Worm (Caenorhabditis elegans): Measurements from ENCODE around the gene C31H2.4.

C31H2.4 gene

DNA sequence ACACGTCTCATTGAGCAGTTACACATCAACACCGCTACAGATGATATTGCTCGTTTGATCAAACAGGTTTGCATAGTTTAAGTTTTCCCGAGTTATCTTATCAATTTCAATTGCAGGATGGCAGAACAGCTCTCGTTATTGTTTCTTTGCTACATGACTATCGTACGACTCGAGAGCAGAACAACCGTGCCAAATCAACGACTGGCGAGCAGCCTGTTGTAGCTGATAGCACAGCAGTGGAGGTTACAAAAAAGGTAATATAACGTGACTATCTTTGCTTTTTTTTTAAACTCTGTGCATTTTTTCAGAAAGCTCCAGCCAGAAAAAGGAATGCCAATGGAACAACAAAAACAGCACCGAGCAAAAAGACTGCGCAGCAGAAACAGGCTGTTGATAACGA lies 42.9 kb upstream of the C31H2.4 start:
- no peak for TF ChIP-seq nhr-12 (tag; optimal IDR thresholded peaks at IDR 0.05)
- TF ChIP-seq unc-120 (tag; optimal IDR thresholded peaks at IDR 0.05; ENCODE audit: poor library complexity, severe bottlenecking), result no peak
- TF ChIP-seq mls-2 (tag; optimal IDR thresholded peaks at IDR 0.05), result no peak
- TF ChIP-seq drap-1 (GFP tag; optimal IDR thresholded peaks at IDR 0.05), result no peak
- no peak for TF ChIP-seq sem-2 (GFP tag; optimal IDR thresholded peaks at IDR 0.05)
- no peak for TF ChIP-seq sptf-1 (tag; optimal IDR thresholded peaks at IDR 0.05)
- no peak for TF ChIP-seq unc-39 (tag; optimal IDR thresholded peaks at IDR 0.05)
- no peak for TF ChIP-seq snpc-4 (tag; optimal IDR thresholded peaks at IDR 0.05)

- TF ChIP-seq unc-120 (tag; optimal IDR thresholded peaks at IDR 0.05; ENCODE audit: poor library complexity, severe bottlenecking) (no peak), ceh-39 (tag; optimal IDR thresholded peaks at IDR 0.05) (no peak), ceh-43 (GFP tag; optimal IDR thresholded peaks at IDR 0.05) (no peak), lin-13 (tag; optimal IDR thresholded peaks at IDR 0.05) (no peak), nhr-237 (tag; optimal IDR thresholded peaks at IDR 0.05) (no peak), M03D4.4 (tag; optimal IDR thresholded peaks at IDR 0.05) (no peak), zip-8 (tag; optimal IDR thresholded peaks at IDR 0.05) (no peak), snpc-4 (tag; optimal IDR thresholded peaks at IDR 0.05) (no peak), unc-39 (tag; optimal IDR thresholded peaks at IDR 0.05) (no peak), ztf-11 (tag; optimal IDR thresholded peaks at IDR 0.05) (no peak), ces-1 (GFP tag; optimal IDR thresholded peaks at IDR 0.05) (no peak), pha-4 (tag; optimal IDR thresholded peaks at IDR 0.05) (no peak), sptf-1 (tag; optimal IDR thresholded peaks at IDR 0.05) (no peak)
Measured at ce11 chrX:5201860-5202259, 42.4 kb upstream of the C31H2.4 start.

- TF ChIP-seq drap-1 (GFP tag; optimal IDR thresholded peaks at IDR 0.05) (no peak), hlh-1 (tag; optimal IDR thresholded peaks at IDR 0.05) (peak; percentile 59), nhr-28 (tag; optimal IDR thresholded peaks at IDR 0.05) (no peak), unc-39 (tag; optimal IDR thresholded peaks at IDR 0.05) (no peak), unc-62 (GFP tag; optimal IDR thresholded peaks at IDR 0.05) (peak; percentile 35), lsy-2 (tag; optimal IDR thresholded peaks at IDR 0.05) (no peak), blmp-1 (tag; optimal IDR thresholded peaks at IDR 0.05) (no peak), flh-1 (GFP tag; optimal IDR thresholded peaks at IDR 0.05) (no peak), elt-3 (tag; optimal IDR thresholded peaks at IDR 0.05) (no peak), sem-2 (GFP tag; optimal IDR thresholded peaks at IDR 0.05) (no peak), ces-1 (GFP tag; optimal IDR thresholded peaks at IDR 0.05) (no peak), ceh-43 (GFP tag; optimal IDR thresholded peaks at IDR 0.05) (no peak)
Measured at ce11 chrX:5199825-5200373, 40.4 kb upstream of the C31H2.4 start.

- TF ChIP-seq zip-8 (tag; optimal IDR thresholded peaks at IDR 0.05), result no peak
- no peak for TF ChIP-seq ces-1 (GFP tag; optimal IDR thresholded peaks at IDR 0.05)
- TF ChIP-seq bed-3 (GFP tag; optimal IDR thresholded peaks at IDR 0.05), result no peak
- TF ChIP-seq cnd-1 (tag; optimal IDR thresholded peaks at IDR 0.05), result no peak
- TF ChIP-seq unc-120 (tag; optimal IDR thresholded peaks at IDR 0.05; ENCODE audit: poor library complexity, severe bottlenecking), result no peak
- TF ChIP-seq nhr-28 (tag; optimal IDR thresholded peaks at IDR 0.05), result no peak
Measured at ce11 chrX:5199245-5199644, 39.8 kb upstream of the C31H2.4 start.

DNA sequence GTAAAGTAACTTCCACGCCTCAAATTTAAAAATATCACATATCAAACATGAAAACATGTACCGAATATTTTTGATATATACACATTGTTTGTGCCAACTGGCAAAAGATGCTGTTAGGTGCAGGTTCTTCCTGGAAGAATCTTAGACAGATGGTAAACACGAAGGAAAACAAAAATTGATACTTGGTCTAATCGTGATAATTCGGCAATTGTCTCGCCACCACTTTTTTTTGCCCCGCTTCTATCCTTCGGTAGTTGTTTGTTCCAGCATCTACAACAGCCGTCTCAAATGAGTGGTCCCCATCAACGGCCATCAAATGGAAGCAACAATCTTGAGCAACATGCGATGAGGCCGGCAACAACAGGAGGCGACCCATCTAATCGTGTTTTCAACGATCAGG lies 38.0 kb upstream of the C31H2.4 start:
- TF ChIP-seq mab-5 (tag; optimal IDR thresholded peaks at IDR 0.05), result no peak
- no peak for TF ChIP-seq nhr-237 (tag; optimal IDR thresholded peaks at IDR 0.05)
- no peak for TF ChIP-seq flh-1 (GFP tag; optimal IDR thresholded peaks at IDR 0.05)
- TF ChIP-seq blmp-1 (tag; optimal IDR thresholded peaks at IDR 0.05), result no peak
- no peak for TF ChIP-seq nhr-12 (tag; optimal IDR thresholded peaks at IDR 0.05)

DNA sequence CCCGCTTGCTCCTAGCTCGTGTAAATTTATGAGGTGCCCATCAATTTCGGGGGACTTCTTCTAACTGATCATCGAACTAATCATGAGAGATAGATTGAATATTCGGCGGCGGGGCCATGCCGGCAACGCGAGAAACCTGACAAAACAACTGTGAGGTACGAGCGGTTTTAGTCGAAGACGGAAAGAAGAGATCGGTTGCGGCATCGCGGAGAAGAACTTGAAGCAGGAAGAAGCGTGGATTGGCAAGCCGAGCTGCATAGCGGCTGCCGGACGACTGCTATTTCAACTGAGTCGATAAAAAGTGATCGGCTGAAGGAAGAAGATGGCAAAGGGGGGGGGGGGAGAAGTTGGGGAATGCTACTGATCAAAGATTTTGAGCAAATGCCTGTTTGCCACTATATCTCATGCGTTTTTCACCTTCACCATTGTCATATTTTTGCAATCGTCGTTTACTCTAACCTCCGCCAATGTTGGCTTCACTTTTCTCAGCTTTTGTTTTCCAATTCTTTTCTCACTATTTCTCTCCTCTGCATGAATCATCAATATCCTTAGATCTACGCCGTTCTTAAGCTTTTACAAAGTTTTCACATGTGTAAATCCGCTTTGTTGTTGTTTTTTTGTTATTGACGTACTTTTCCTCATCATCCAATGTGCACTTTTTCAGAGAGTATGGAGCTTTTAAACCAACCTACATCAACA lies 36.1 kb upstream of the C31H2.4 start, which contains the start of gene pqn-62:
pqn-62 (plus strand) TSS at position 649 of the 699 bp plus-strand sequence.
- peak; percentile 53 for TF ChIP-seq hlh-1 (tag; optimal IDR thresholded peaks at IDR 0.05)
- TF ChIP-seq unc-62 (GFP tag; optimal IDR thresholded peaks at IDR 0.05), result peak; percentile 31
- TF ChIP-seq unc-120 (tag; optimal IDR thresholded peaks at IDR 0.05; ENCODE audit: poor library complexity, severe bottlenecking), result peak; percentile 56
- TF ChIP-seq pha-4 (tag; optimal IDR thresholded peaks at IDR 0.05), result no peak

Data from whole organism, mixed stage, embryonic.